Fruit fly (Drosophila melanogaster) whole organism: ENCODE results near the gene OtopLc.

ENCODE experiments used
- CG8478 ChIP-seq: fragments of >200 bp; optimal IDR thresholded peaks from 2 replicates; lab custom pipeline; 2018; ENCODE audit warnings: inconsistent platforms
- Dll ChIP-seq: fragments of >200 bp; optimal IDR thresholded peaks from 2 replicates; lab custom pipeline; 2017
- EcR ChIP-seq, 2 experiments: fragments of >200 bp; optimal IDR thresholded peaks; 2 replicates each; lab custom pipeline; 2017; ENCODE audit warnings: missing biosample characterization in 2 of 2, missing genetic modification characterization in 2 of 2, missing genetic modification reagents in 2 of 2
- pan ChIP-seq: fragments of >200 bp; optimal IDR thresholded peaks from 2 replicates; lab custom pipeline; 2017
- usp ChIP-seq: fragments of >200 bp; optimal IDR thresholded peaks from 2 replicates; lab custom pipeline; 2017; ENCODE audit warnings: missing biosample characterization, missing genetic modification characterization, mixed read lengths

dm6 chrX:5607647-5608046 is 55.0 kb downstream of the OtopLc start:
- TF ChIP-seq pan (lab: Kevin White, UChicago) (no peak), usp (GFP tag; lab: Kevin White, UChicago) (no peak), EcR (GFP tag; optimal IDR thresholded peaks at IDR 0.05; lab: Kevin White, UChicago) (no peak), Dll (lab: Kevin White, UChicago) (no peak), CG8478 (lab: Kevin White, UChicago) (no peak)
